Worm (Caenorhabditis elegans) whole organism, L2 larva: ENCODE measurements around the gene eef-1B.1.

Experiments used
- ZK546.5 ChIP-seq: sonication (generic microtip); optimal IDR thresholded peaks from 2 replicates; lab custom pipeline; 2017; ENCODE audit warnings: missing biosample characterization, missing genetic modification characterization
- ceh-16 ChIP-seq: fragments of 150-350 bp; optimal IDR thresholded peaks from 2 replicates; lab custom pipeline; 2014; ENCODE audit warnings: missing biosample characterization, missing genetic modification characterization
- unc-39 ChIP-seq: fragments of 150-350 bp; optimal IDR thresholded peaks from 2 replicates; lab custom pipeline; 2014; ENCODE audit warnings: missing biosample characterization, missing genetic modification characterization
- ztf-4 ChIP-seq: fragments of 150-350 bp; optimal IDR thresholded peaks from 2 replicates; lab custom pipeline; 2014; ENCODE audit warnings: missing biosample characterization, missing genetic modification characterization

DNA sequence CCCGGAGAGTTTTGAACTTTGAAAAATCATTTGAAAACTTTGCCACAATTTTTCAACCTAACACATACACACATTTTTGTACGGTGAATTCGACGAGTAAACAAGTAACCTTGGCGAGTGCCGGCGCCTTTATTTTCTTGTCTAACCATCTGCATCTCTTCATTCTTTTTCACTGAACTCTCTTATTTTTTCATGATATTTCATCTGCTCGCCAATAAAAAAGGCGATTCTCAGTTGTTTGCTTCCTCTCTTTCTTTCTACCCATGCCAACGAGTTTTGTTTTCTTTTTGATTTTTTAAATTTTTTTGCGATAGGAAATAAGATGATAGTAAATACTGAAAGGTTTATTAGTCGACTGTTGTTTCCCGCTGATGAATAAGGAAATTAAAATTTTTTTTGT lies 5.5 kb upstream of the eef-1B.1 start:
- TF ChIP-seq ZK546.5 (tag; lab: Kevin White, UChicago) (no peak), ceh-16 (tag; lab: Kevin White, UChicago) (no peak), ztf-4 (peak; percentile 30), unc-39 (tag; lab: Kevin White, UChicago) (no peak)
